Fruit fly (Drosophila melanogaster): Measurements from ENCODE around the gene CG10418.

DNA sequence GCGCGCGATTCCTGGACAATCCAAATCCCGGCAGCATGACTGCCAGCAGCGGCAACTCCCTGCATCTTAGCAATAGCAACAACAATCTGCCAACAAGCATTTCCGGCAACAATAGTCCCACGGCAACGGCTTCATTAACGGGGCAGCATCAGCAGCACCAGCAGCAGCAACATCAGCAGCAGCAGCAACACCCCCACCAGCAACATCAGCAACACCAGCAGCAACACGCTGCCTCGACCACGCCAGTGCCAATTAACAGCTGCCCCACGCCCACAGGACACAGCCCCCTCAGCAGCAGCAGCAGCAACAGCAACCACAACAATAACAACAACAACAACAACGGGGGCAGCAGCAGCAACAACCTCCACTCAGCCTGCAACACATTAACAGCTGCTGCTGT lies 6.9 kb upstream of the CG10418 start:
- TF ChIP-seq Jra (GFP tag; optimal IDR thresholded peaks at IDR 0.05), result no peak
- TF ChIP-seq CG9705 (GFP tag; optimal IDR thresholded peaks at IDR 0.05), result no peak
